Worm (Caenorhabditis elegans) whole organism, L2 larva: ENCODE results near the gene R10E9.3.

ENCODE experiments used
- F13H6.1 ChIP-seq: sonication (generic microtip); optimal IDR thresholded peaks from 2 replicates; lab custom pipeline; 2016; ENCODE audit warnings: missing genetic modification characterization, missing compliant biosample characterization
- Y55F3AM.14 ChIP-seq: fragments of 200-800 bp; sonication (Bioruptor generic); optimal IDR thresholded peaks from 2 replicates; lab custom pipeline; 2018; ENCODE audit warnings: mild to moderate bottlenecking, missing genetic modification characterization, missing compliant biosample characterization
- ZK546.5 ChIP-seq: sonication (generic microtip); optimal IDR thresholded peaks from 2 replicates; lab custom pipeline; 2017; ENCODE audit warnings: missing biosample characterization, missing genetic modification characterization
- alr-1 ChIP-seq: fragments of 150-350 bp; optimal IDR thresholded peaks from 2 replicates; lab custom pipeline; 2014; ENCODE audit warnings: missing biosample characterization, missing genetic modification characterization
- aly-2 ChIP-seq: fragments of 150-350 bp; optimal IDR thresholded peaks from 2 replicates; lab custom pipeline; 2014; ENCODE audit warnings: missing biosample characterization, missing genetic modification characterization
- ama-1 ChIP-seq: fragments of 150-350 bp; optimal IDR thresholded peaks from 2 replicates; lab custom pipeline; 2018; ENCODE audit warnings: inconsistent platforms
- blmp-1 ChIP-seq: sonication (generic microtip); optimal IDR thresholded peaks from 2 replicates; lab custom pipeline; 2017; ENCODE audit warnings: missing genetic modification characterization, mild to moderate bottlenecking, missing compliant biosample characterization, antibody characterized with exemption, moderate library complexity; ENCODE audit not compliant: insufficient read depth
- ceh-16 ChIP-seq: fragments of 150-350 bp; optimal IDR thresholded peaks from 2 replicates; lab custom pipeline; 2014; ENCODE audit warnings: missing biosample characterization, missing genetic modification characterization
- ceh-82 ChIP-seq: fragments of 150-350 bp; optimal IDR thresholded peaks from 2 replicates; lab custom pipeline; 2014; ENCODE audit warnings: missing biosample characterization, missing genetic modification characterization
- crh-2 ChIP-seq: sonication (generic microtip); optimal IDR thresholded peaks from 2 replicates; lab custom pipeline; 2017; ENCODE audit warnings: missing biosample characterization, missing genetic modification characterization
- dmd-4 ChIP-seq: sonication (generic microtip); optimal IDR thresholded peaks from 2 replicates; lab custom pipeline; 2017; ENCODE audit warnings: missing biosample characterization, missing genetic modification characterization
- egl-27 ChIP-seq: sonication (generic microtip); optimal IDR thresholded peaks from 3 replicates; lab custom pipeline; 2017; ENCODE audit warnings: missing biosample characterization, missing genetic modification reagents, missing genetic modification characterization
- elt-3 ChIP-seq: sonication (generic microtip); optimal IDR thresholded peaks from 2 replicates; lab custom pipeline; 2017; ENCODE audit warnings: missing biosample characterization, missing genetic modification characterization
- fos-1 ChIP-seq: fragments of 150-350 bp; optimal IDR thresholded peaks from 2 replicates; lab custom pipeline; 2014; ENCODE audit warnings: missing biosample characterization, missing genetic modification characterization
- lin-11 ChIP-seq: fragments of 150-350 bp; sonication (generic microtip); optimal IDR thresholded peaks from 2 replicates; lab custom pipeline; 2014; ENCODE audit warnings: missing biosample characterization, missing genetic modification characterization, inconsistent platforms, mixed read lengths
- lin-13 ChIP-seq: fragments of 150-350 bp; optimal IDR thresholded peaks from 2 replicates; lab custom pipeline; 2014; ENCODE audit warnings: missing biosample characterization, missing genetic modification reagents, missing genetic modification characterization
- lin-39 ChIP-seq: fragments of 150-350 bp; optimal IDR thresholded peaks from 2 replicates; lab custom pipeline; 2014; ENCODE audit warnings: missing biosample characterization, missing genetic modification reagents, missing genetic modification characterization
- lsy-2 ChIP-seq, 2 experiments: fragments of 150-350 bp in 1 of 2; sonication (generic microtip) in 1 of 2; optimal IDR thresholded peaks; 2 replicates each; lab custom pipeline; 2014 to 2017; ENCODE audit warnings: missing biosample characterization in 2 of 2, missing genetic modification characterization in 2 of 2
- mab-5 ChIP-seq: fragments of 150-350 bp; optimal IDR thresholded peaks from 2 replicates; lab custom pipeline; 2014; ENCODE audit warnings: missing biosample characterization, missing genetic modification characterization
- mbf-1 ChIP-seq: sonication (generic microtip); optimal IDR thresholded peaks from 2 replicates; lab custom pipeline; 2017; ENCODE audit warnings: missing biosample characterization, missing genetic modification characterization
- mdl-1 ChIP-seq, 2 experiments: fragments of 150-350 bp in 1 of 2; sonication (generic microtip) in 1 of 2; optimal IDR thresholded peaks; 2 replicates each; lab custom pipeline; 2017; ENCODE audit warnings: missing biosample characterization in 2 of 2, missing genetic modification characterization in 2 of 2
- nhr-10 ChIP-seq: sonication (generic microtip); optimal IDR thresholded peaks from 2 replicates; lab custom pipeline; 2017; ENCODE audit warnings: missing biosample characterization, missing genetic modification characterization
- nhr-11 ChIP-seq: fragments of 150-350 bp; optimal IDR thresholded peaks from 2 replicates; lab custom pipeline; 2014; ENCODE audit warnings: missing biosample characterization, missing genetic modification characterization
- nhr-129 ChIP-seq: fragments of 150-350 bp; optimal IDR thresholded peaks from 2 replicates; lab custom pipeline; 2014; ENCODE audit warnings: missing biosample characterization, missing genetic modification characterization
- nhr-21 ChIP-seq: fragments of 150-350 bp; optimal IDR thresholded peaks from 2 replicates; lab custom pipeline; 2014; ENCODE audit warnings: missing biosample characterization, missing genetic modification characterization
- nhr-6 ChIP-seq: fragments of 150-350 bp; optimal IDR thresholded peaks from 2 replicates; lab custom pipeline; 2014; ENCODE audit warnings: missing biosample characterization, missing genetic modification characterization
- nhr-77 ChIP-seq: fragments of 150-350 bp; optimal IDR thresholded peaks from 2 replicates; lab custom pipeline; 2014; ENCODE audit warnings: missing biosample characterization, missing genetic modification characterization
- skn-1 ChIP-seq: sonication (generic microtip); optimal IDR thresholded peaks from 2 replicates; lab custom pipeline; 2017; ENCODE audit warnings: missing biosample characterization, missing genetic modification characterization
- sma-3 ChIP-seq: sonication (generic microtip); optimal IDR thresholded peaks from 2 replicates; lab custom pipeline; 2016; ENCODE audit warnings: missing genetic modification reagents, missing genetic modification characterization, missing compliant biosample characterization
- sma-9 ChIP-seq, 2 experiments: fragments of 150-350 bp in 1 of 2; sonication (generic microtip) in 1 of 2; optimal IDR thresholded peaks; 2 replicates each; lab custom pipeline; 2014 to 2016; ENCODE audit warnings: missing genetic modification characterization in 2 of 2, mild to moderate bottlenecking in 1 of 2, missing biosample characterization in 1 of 2, missing compliant biosample characterization in 1 of 2, missing genetic modification reagents in 1 of 2, moderate library complexity in 1 of 2
- unc-39 ChIP-seq: fragments of 150-350 bp; optimal IDR thresholded peaks from 2 replicates; lab custom pipeline; 2014; ENCODE audit warnings: missing biosample characterization, missing genetic modification characterization
- unc-55 ChIP-seq: fragments of 150-350 bp; sonication (generic microtip); optimal IDR thresholded peaks from 3 replicates; lab custom pipeline; 2014; ENCODE audit warnings: missing biosample characterization, missing genetic modification reagents, missing genetic modification characterization
- zag-1 ChIP-seq: fragments of 150-350 bp; optimal IDR thresholded peaks from 2 replicates; lab custom pipeline; 2014; ENCODE audit warnings: missing biosample characterization, missing genetic modification characterization
- ztf-1 ChIP-seq: fragments of 200-800 bp; sonication (Bioruptor generic); conservative IDR thresholded peaks from 2 replicates; pipeline ENCODE4 v1.3.6; 2022; ENCODE audit warnings: missing genetic modification characterization, missing compliant biosample characterization
- ztf-4 ChIP-seq: fragments of 150-350 bp; optimal IDR thresholded peaks from 2 replicates; lab custom pipeline; 2014; ENCODE audit warnings: missing biosample characterization, missing genetic modification characterization

The R10E9.3 gene

DNA sequence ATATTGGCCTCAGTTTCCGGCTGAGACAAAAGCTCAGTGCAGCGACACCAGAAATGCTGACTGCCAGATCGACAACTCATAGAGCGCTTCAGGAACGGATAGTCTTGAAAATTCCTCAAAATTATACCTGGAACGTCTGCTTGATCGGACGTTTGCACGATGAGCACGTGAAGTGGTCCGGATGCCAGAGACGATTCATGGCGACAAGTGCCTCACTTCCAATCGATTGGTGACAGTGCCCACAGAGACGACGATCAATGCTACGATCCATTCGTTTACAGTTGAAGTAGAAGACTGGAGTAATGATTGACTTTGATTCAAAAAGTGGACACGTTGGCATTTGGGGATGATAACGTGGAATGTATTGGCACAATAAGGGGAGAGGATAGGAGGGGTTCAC is 26.3 kb downstream of the R10E9.3 start, which contains the start of gene Y1A5A.1:
Gene Y1A5A.1, minus strand, starts transcription at position 294 of the 400 bp plus-strand sequence.
- TF ChIP-seq nhr-6 (tag; lab: Kevin White, UChicago), result no peak
- no peak for TF ChIP-seq mbf-1 (tag; lab: Kevin White, UChicago)
- no peak for TF ChIP-seq ceh-16 (tag; lab: Kevin White, UChicago)
- TF ChIP-seq mdl-1 (tag; optimal IDR thresholded peaks at IDR 0.05; lab: Kevin White, UChicago), result no peak
- no peak for TF ChIP-seq ceh-82 (tag; lab: Kevin White, UChicago)
- TF ChIP-seq nhr-11 (tag; lab: Kevin White, UChicago), result no peak
- no peak for TF ChIP-seq lin-13
- no peak for TF ChIP-seq ztf-4 (tag; lab: Kevin White, UChicago)
- TF ChIP-seq alr-1 (tag; lab: Kevin White, UChicago), result no peak
- no peak for TF ChIP-seq nhr-129 (tag; lab: Kevin White, UChicago)
- TF ChIP-seq skn-1, result no peak
- TF ChIP-seq fos-1 (tag; lab: Kevin White, UChicago), result no peak
- TF ChIP-seq lin-39, result no peak
- no peak for TF ChIP-seq ama-1 (lab: Kevin White, UChicago)
- TF ChIP-seq sma-9 (GFP tag; optimal IDR thresholded peaks at IDR 0.05; lab: Kevin White, UChicago), result no peak
- TF ChIP-seq sma-9 (tag; optimal IDR thresholded peaks at IDR 0.05; lab: Kevin White, UChicago), result no peak
- TF ChIP-seq mab-5, result no peak
- TF ChIP-seq zag-1, result no peak

DNA sequence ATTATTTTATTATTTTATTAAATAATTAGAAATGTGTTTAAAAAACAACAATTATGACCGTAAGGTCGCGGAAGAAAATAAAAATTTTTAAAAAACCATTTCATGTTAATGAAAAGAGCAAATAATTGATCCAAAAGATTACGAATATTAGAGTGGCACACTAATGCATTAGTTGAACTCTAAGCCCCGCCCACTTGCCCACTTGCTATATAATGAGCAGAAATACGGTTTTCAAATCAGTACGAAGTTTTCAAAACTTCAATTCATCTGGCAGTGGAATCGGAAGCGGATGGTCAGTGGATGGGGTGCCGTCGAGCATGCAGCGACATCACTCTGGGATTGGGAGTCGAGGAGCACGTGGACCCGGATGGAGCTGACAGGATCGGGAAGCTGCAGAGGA is 27.7 kb downstream of the R10E9.3 start, which contains the start of gene C36E8.6:
Gene C36E8.6, plus strand, starts transcription at position 301 of the 400 bp plus-strand sequence.
- TF ChIP-seq mbf-1 (tag; lab: Kevin White, UChicago), result no peak
- no peak for TF ChIP-seq nhr-6 (tag; lab: Kevin White, UChicago)
- TF ChIP-seq skn-1, result no peak
- no peak for TF ChIP-seq lsy-2 (tag; optimal IDR thresholded peaks at IDR 0.05; lab: Kevin White, UChicago)
- no peak for TF ChIP-seq elt-3 (tag; lab: Kevin White, UChicago)
- no peak for TF ChIP-seq nhr-21 (tag; lab: Kevin White, UChicago)
- TF ChIP-seq lin-39, result no peak
- TF ChIP-seq, all 48 proteins: peak for 0

ce11 chrIII:3991362-3991761 is 31.3 kb downstream of the R10E9.3 start:
- TF ChIP-seq Y55F3AM.14 (no peak), unc-55 (no peak), F13H6.1 (peak; percentile 32), ZK546.5 (tag; lab: Kevin White, UChicago) (no peak), lin-11 (tag; lab: Kevin White, UChicago) (no peak), ceh-82 (tag; lab: Kevin White, UChicago) (no peak), ztf-1 (no peak), aly-2 (tag; lab: Kevin White, UChicago) (no peak), sma-9 (GFP tag; optimal IDR thresholded peaks at IDR 0.05; lab: Kevin White, UChicago) (peak; percentile 79), sma-9 (tag; optimal IDR thresholded peaks at IDR 0.05; lab: Kevin White, UChicago) (no peak), nhr-77 (no peak), unc-39 (tag; lab: Kevin White, UChicago) (no peak), nhr-10 (tag; lab: Kevin White, UChicago) (no peak), sma-3 (GFP tag; lab: Kevin White, UChicago) (no peak), nhr-129 (tag; lab: Kevin White, UChicago) (peak; percentile 13), nhr-21 (tag; lab: Kevin White, UChicago) (no peak), skn-1 (no peak), egl-27 (tag; lab: Kevin White, UChicago) (no peak), nhr-11 (tag; lab: Kevin White, UChicago) (no peak), ama-1 (lab: Kevin White, UChicago) (no peak), lin-13 (no peak)

DNA sequence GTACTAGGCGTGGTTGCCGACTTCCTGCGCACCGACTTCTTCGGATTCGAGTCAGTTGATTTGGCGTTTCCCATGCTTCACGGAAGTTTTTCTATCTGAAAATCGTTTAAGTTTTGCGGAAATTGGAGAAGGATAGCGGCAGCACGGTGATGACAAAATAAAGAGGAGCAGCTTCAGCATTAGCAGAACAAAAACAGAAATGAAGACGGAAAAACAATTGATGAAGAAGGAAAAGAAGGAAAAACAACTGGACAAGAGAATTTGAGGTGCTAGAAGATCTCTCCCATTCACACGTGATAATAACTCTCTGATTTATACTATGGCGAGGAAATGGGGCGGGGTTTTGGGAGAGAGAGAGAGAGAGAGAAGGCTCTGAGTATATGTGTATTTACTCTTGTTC is 32.1 kb downstream of the R10E9.3 start, which contains the start of gene glb-11:
Gene glb-11, minus strand, starts transcription at position 101 of the 400 bp plus-strand sequence.
- TF ChIP-seq mbf-1 (tag; lab: Kevin White, UChicago) (no peak), F13H6.1 (no peak), blmp-1 (tag; lab: Kevin White, UChicago) (no peak), crh-2 (tag; lab: Kevin White, UChicago) (no peak), egl-27 (tag; lab: Kevin White, UChicago) (no peak), mdl-1 (tag; optimal IDR thresholded peaks at IDR 0.05; lab: Kevin White, UChicago) (no peak), Y55F3AM.14 (no peak), sma-9 (GFP tag; optimal IDR thresholded peaks at IDR 0.05; lab: Kevin White, UChicago) (no peak), sma-9 (tag; optimal IDR thresholded peaks at IDR 0.05; lab: Kevin White, UChicago) (no peak), sma-3 (GFP tag; lab: Kevin White, UChicago) (no peak), ztf-4 (tag; lab: Kevin White, UChicago) (no peak), dmd-4 (tag; lab: Kevin White, UChicago) (no peak), elt-3 (tag; lab: Kevin White, UChicago) (no peak)
- TF ChIP-seq, all 48 proteins: peak for 0
